Worm (Caenorhabditis elegans) whole organism, young adult: Measurements from ENCODE around the gene acaa-2.
A peak's percentile ranks its signal among the peaks of the same experiment; 100 is the strongest.

ENCODE experiments used
- B0019.2 ChIP-seq: fragments of 200-800 bp; sonication (Bioruptor generic); conservative IDR thresholded peaks from 2 replicates; pipeline ENCODE4 v1.3.6; 2022; ENCODE audit warnings: missing genetic modification reagents, missing genetic modification characterization, missing compliant biosample characterization
- D2030.7 ChIP-seq: fragments of 200-800 bp; sonication (Bioruptor generic); IDR thresholded peaks from 2 replicates; pipeline ENCODE4 v1.3.6; 2022; ENCODE audit warnings: missing genetic modification reagents, missing genetic modification characterization, missing compliant biosample characterization
- F49E8.2 ChIP-seq: sonication (generic microtip); optimal IDR thresholded peaks from 3 replicates; lab custom pipeline; 2017; ENCODE audit warnings: missing genetic modification characterization, mild to moderate bottlenecking, missing compliant biosample characterization, antibody characterized with exemption, moderate library complexity; ENCODE audit not compliant: insufficient read depth
- K11D2.4 ChIP-seq: fragments of 200-800 bp; sonication (Bioruptor generic); IDR thresholded peaks from 2 replicates; pipeline ENCODE4 v1.3.6; 2022; ENCODE audit warnings: missing genetic modification reagents, missing genetic modification characterization, missing compliant biosample characterization
- Y53G8AR.9 ChIP-seq: fragments of 200-800 bp; sonication (Bioruptor generic); conservative IDR thresholded peaks from 2 replicates; pipeline ENCODE4 v1.3.6; 2022; ENCODE audit warnings: missing genetic modification reagents, missing genetic modification characterization, missing compliant biosample characterization
- Y67H2A.10 ChIP-seq: fragments of 200-800 bp; sonication (Bioruptor generic); conservative IDR thresholded peaks from 2 replicates; pipeline ENCODE4 v1.3.6; 2022; ENCODE audit warnings: missing genetic modification reagents, missing genetic modification characterization, missing compliant biosample characterization
- Y79H2A.3 ChIP-seq: fragments of 200-800 bp; sonication (Bioruptor generic); conservative IDR thresholded peaks from 2 replicates; pipeline ENCODE4 v1.3.6; 2022; ENCODE audit warnings: missing genetic modification reagents, missing genetic modification characterization, missing compliant biosample characterization
- athp-1 ChIP-seq: sonication (generic microtip); optimal IDR thresholded peaks from 2 replicates; lab custom pipeline; 2017; ENCODE audit warnings: mild to moderate bottlenecking, missing genetic modification characterization, missing compliant biosample characterization
- attf-3 ChIP-seq: fragments of 200-800 bp; sonication (Bioruptor generic); conservative IDR thresholded peaks from 2 replicates; pipeline ENCODE4 v1.3.6; 2022; ENCODE audit warnings: missing genetic modification reagents, missing genetic modification characterization, missing compliant biosample characterization
- attf-5 ChIP-seq: fragments of 200-800 bp; sonication (Bioruptor generic); optimal IDR thresholded peaks from 2 replicates; lab custom pipeline; 2018; ENCODE audit warnings: mild to moderate bottlenecking, missing genetic modification characterization, missing compliant biosample characterization
- cebp-1 ChIP-seq, 2 experiments: fragments of 200-800 bp in 1 of 2; sonication (Bioruptor generic) in 1 of 2; sonication (generic microtip) in 1 of 2; IDR thresholded peaks in 1 of 2; optimal IDR thresholded peaks in 1 of 2; 2 replicates each; pipeline versions ENCODE4 v1.3.6 to Lab custom; 2017 to 2022; ENCODE audit warnings: missing compliant biosample characterization in 2 of 2, missing genetic modification characterization in 2 of 2, mild to moderate bottlenecking in 1 of 2, missing genetic modification reagents in 1 of 2, moderate library complexity in 1 of 2
- cebp-2 ChIP-seq: fragments of 200-800 bp; sonication (Bioruptor generic); IDR thresholded peaks from 2 replicates; pipeline ENCODE4 v1.3.6; 2022; ENCODE audit warnings: missing genetic modification characterization, missing compliant biosample characterization
- ceh-100 ChIP-seq: fragments of 200-800 bp; sonication (Bioruptor generic); IDR thresholded peaks from 2 replicates; pipeline ENCODE4 v1.3.6; 2022; ENCODE audit warnings: missing genetic modification reagents, missing genetic modification characterization, missing compliant biosample characterization
- ceh-40 ChIP-seq: fragments of 200-800 bp; sonication (Bioruptor generic); IDR thresholded peaks from 2 replicates; pipeline ENCODE4 v1.3.6; 2022; ENCODE audit warnings: missing genetic modification characterization, missing compliant biosample characterization
- ceh-58 ChIP-seq: fragments of 200-800 bp; sonication (Bioruptor generic); IDR thresholded peaks from 2 replicates; pipeline ENCODE4 v1.3.6; 2022; ENCODE audit warnings: missing genetic modification characterization, missing compliant biosample characterization
- ceh-91 ChIP-seq: fragments of 200-800 bp; sonication (Bioruptor generic); IDR thresholded peaks from 2 replicates; pipeline ENCODE4 v1.3.6; 2022; ENCODE audit warnings: missing genetic modification reagents, missing genetic modification characterization, missing compliant biosample characterization
- dox-1 ChIP-seq: fragments of 200-800 bp; sonication (Bioruptor generic); IDR thresholded peaks from 2 replicates; pipeline ENCODE4 v1.3.6; 2022; ENCODE audit warnings: missing genetic modification reagents, missing genetic modification characterization, missing compliant biosample characterization
- efl-1 ChIP-seq: fragments of 150-350 bp; optimal IDR thresholded peaks from 2 replicates; lab custom pipeline; 2014; ENCODE audit warnings: missing biosample characterization, missing genetic modification reagents, missing genetic modification characterization
- egl-18 ChIP-seq: fragments of 200-800 bp; sonication (Bioruptor generic); IDR thresholded peaks from 2 replicates; pipeline ENCODE4 v1.3.6; 2022; ENCODE audit warnings: missing genetic modification reagents, missing genetic modification characterization, missing compliant biosample characterization
- egl-44 ChIP-seq: fragments of 200-800 bp; sonication (Bioruptor generic); IDR thresholded peaks from 2 replicates; pipeline ENCODE4 v1.3.6; 2022; ENCODE audit warnings: missing genetic modification reagents, missing genetic modification characterization, missing compliant biosample characterization
- ekl-4 ChIP-seq: fragments of 200-800 bp; sonication (Bioruptor generic); IDR thresholded peaks from 2 replicates; pipeline ENCODE4 v1.3.6; 2022; ENCODE audit warnings: missing genetic modification reagents, missing genetic modification characterization, missing compliant biosample characterization
- hmg-1.2 ChIP-seq: fragments of 200-800 bp; sonication (Bioruptor generic); IDR thresholded peaks from 2 replicates; pipeline ENCODE4 v1.3.6; 2022; ENCODE audit warnings: missing genetic modification reagents, missing genetic modification characterization, missing compliant biosample characterization
- let-526 ChIP-seq: fragments of 200-800 bp; sonication (Bioruptor generic); IDR thresholded peaks from 2 replicates; pipeline ENCODE4 v1.3.6; 2022; ENCODE audit warnings: missing genetic modification reagents, missing genetic modification characterization, missing compliant biosample characterization
- let-607 ChIP-seq, 2 experiments: fragments of 200-800 bp in 1 of 2; sonication (Bioruptor generic) in 1 of 2; sonication (generic microtip) in 1 of 2; optimal IDR thresholded peaks; 2 replicates each; lab custom pipeline; 2016 to 2018; ENCODE audit warnings: mild to moderate bottlenecking in 2 of 2, missing compliant biosample characterization in 2 of 2, missing genetic modification characterization in 2 of 2, moderate library complexity in 2 of 2, missing genotype in 1 of 2
- lin-26 ChIP-seq: fragments of 200-800 bp; sonication (Bioruptor generic); IDR thresholded peaks from 2 replicates; pipeline ENCODE4 v1.3.6; 2022; ENCODE audit warnings: missing genetic modification reagents, missing genetic modification characterization, missing compliant biosample characterization
- lin-35 ChIP-seq, 3 experiments: fragments of 150-350 bp in 2 of 3; sonication (generic microtip) in 1 of 3; optimal IDR thresholded peaks; 2 replicates each; lab custom pipeline; 2014 to 2018; ENCODE audit warnings: missing biosample characterization in 3 of 3, missing genetic modification characterization in 3 of 3, missing genetic modification reagents in 3 of 3
- lin-40 ChIP-seq: sonication (generic microtip); optimal IDR thresholded peaks from 2 replicates; lab custom pipeline; 2016; ENCODE audit warnings: missing genetic modification characterization, mild to moderate bottlenecking, missing compliant biosample characterization, missing genotype, missing genetic modification reagents
- lin-54 ChIP-seq: fragments of 200-800 bp; sonication (Bioruptor generic); optimal IDR thresholded peaks from 2 replicates; lab custom pipeline; 2018; ENCODE audit warnings: mild to moderate bottlenecking, missing genetic modification characterization, missing compliant biosample characterization
- lsl-1 ChIP-seq: fragments of 200-800 bp; sonication (Bioruptor generic); optimal IDR thresholded peaks from 2 replicates; lab custom pipeline; 2018; ENCODE audit warnings: mild to moderate bottlenecking, missing genetic modification characterization, moderate library complexity, missing compliant biosample characterization
- madf-6 ChIP-seq: fragments of 200-800 bp; sonication (Bioruptor generic); IDR thresholded peaks from 2 replicates; pipeline ENCODE4 v1.3.6; 2022; ENCODE audit warnings: missing genetic modification reagents, missing genetic modification characterization, missing compliant biosample characterization
- mcd-1 ChIP-seq: fragments of 200-800 bp; sonication (Bioruptor generic); IDR thresholded peaks from 2 replicates; pipeline ENCODE4 v1.3.6; 2022; ENCODE audit warnings: missing genetic modification reagents, missing genetic modification characterization, missing compliant biosample characterization
- nfyb-1 ChIP-seq: fragments of 200-800 bp; sonication (Bioruptor generic); IDR thresholded peaks from 2 replicates; pipeline ENCODE4 v1.3.6; 2022; ENCODE audit warnings: missing genetic modification reagents, missing genetic modification characterization, missing compliant biosample characterization
- nhr-80 ChIP-seq: sonication (generic microtip); optimal IDR thresholded peaks from 2 replicates; lab custom pipeline; 2016; ENCODE audit warnings: missing genetic modification characterization, missing compliant biosample characterization
- pbrm-1 ChIP-seq: fragments of 200-800 bp; sonication (Bioruptor generic); IDR thresholded peaks from 2 replicates; pipeline ENCODE4 v1.3.6; 2022; ENCODE audit warnings: missing genetic modification reagents, missing genetic modification characterization, missing compliant biosample characterization
- snpc-1.3 ChIP-seq: sonication (generic microtip); optimal IDR thresholded peaks from 2 replicates; lab custom pipeline; 2017; ENCODE audit warnings: missing genetic modification characterization, mild to moderate bottlenecking, missing compliant biosample characterization, antibody characterized with exemption, moderate library complexity, missing genotype, missing genetic modification reagents; ENCODE audit not compliant: insufficient read depth
- snpc-3.4 ChIP-seq: sonication (generic microtip); optimal IDR thresholded peaks from 2 replicates; lab custom pipeline; 2017; ENCODE audit warnings: missing genetic modification characterization, mild to moderate bottlenecking, missing compliant biosample characterization, antibody characterized with exemption, moderate library complexity, missing genotype, missing genetic modification reagents
- snpc-4 ChIP-seq, 5 experiments: fragments of 150-350 bp in 1 of 5; sonication (generic microtip) in 4 of 5; optimal IDR thresholded peaks; 2 replicates each; lab custom pipeline; 2014 to 2018; ENCODE audit warnings: missing genetic modification characterization in 5 of 5, missing biosample characterization in 3 of 5, antibody characterized with exemption in 2 of 5, mild to moderate bottlenecking in 2 of 5, missing compliant biosample characterization in 2 of 5, missing genotype in 2 of 5, moderate library complexity in 2 of 5, missing genetic modification reagents in 1 of 5
- ztf-18 ChIP-seq: sonication (generic microtip); optimal IDR thresholded peaks from 2 replicates; lab custom pipeline; 2016; ENCODE audit warnings: missing genotype, mild to moderate bottlenecking, missing genetic modification characterization, missing compliant biosample characterization
- ztf-25 ChIP-seq: fragments of 200-800 bp; sonication (Bioruptor generic); IDR thresholded peaks from 2 replicates; pipeline ENCODE4 v1.3.6; 2022; ENCODE audit warnings: missing genetic modification reagents, missing genetic modification characterization, missing compliant biosample characterization
- ztf-28 ChIP-seq: fragments of 200-800 bp; sonication (Bioruptor generic); IDR thresholded peaks from 2 replicates; pipeline ENCODE4 v1.3.6; 2022; ENCODE audit warnings: missing genetic modification reagents, missing genetic modification characterization, missing compliant biosample characterization

acaa-2 gene

ce11 chrIII:13344538-13345136 lies at the start of gene acaa-2:
Gene acaa-2, plus strand, starts transcription at chrIII:13344937.
- TF ChIP-seq lin-40 (tag; lab: Kevin White, UChicago) (peak; percentile 12), athp-1 (tag; lab: Kevin White, UChicago) (no peak), attf-3 (no peak), madf-6 (peak; percentile 61; the same call in 1 of the 2 replicates), F49E8.2 (tag; lab: Kevin White, UChicago) (peak; percentile 24), snpc-3.4 (tag; lab: Kevin White, UChicago) (peak; percentile 41), efl-1 (GFP tag; lab: Kevin White, UChicago) (peak; percentile 54), lsl-1 (GFP tag; lab: Kevin White, UChicago) (peak; percentile 24), ceh-58 (GFP tag; lab: Robert Waterston, UW) (no peak), hmg-1.2 (peak; percentile 26; the same call in 1 of the 2 replicates), pbrm-1 (GFP tag; lab: Robert Waterston, UW) (peak; percentile 9; the same call in 1 of the 2 replicates), attf-5 (GFP tag; lab: Kevin White, UChicago) (peak; percentile 35), snpc-4 (GFP tag; optimal IDR thresholded peaks at IDR 0.05; lab: Kevin White, UChicago) (no peak), snpc-4 (tag; optimal IDR thresholded peaks at IDR 0.05; lab: Kevin White, UChicago) (peak in 2 of 4 experiments; percentile 13 to 18), ztf-18 (tag; lab: Kevin White, UChicago) (peak; percentile 30), ceh-40 (GFP tag; lab: Robert Waterston, UW) (0 out of 2 replicates have a peak, but pooled peaks have one; percentile 7), ekl-4 (GFP tag; lab: Robert Waterston, UW) (no peak), cebp-2 (0 out of 2 replicates have a peak, but pooled peaks have one; percentile 18), nhr-80 (tag; lab: Kevin White, UChicago) (peak; percentile 37), cebp-1 (GFP tag; IDR thresholded peaks at IDR 0.05; lab: Robert Waterston, UW) (no peak), cebp-1 (tag; optimal IDR thresholded peaks at IDR 0.05; lab: Kevin White, UChicago) (peak; percentile 15)

DNA sequence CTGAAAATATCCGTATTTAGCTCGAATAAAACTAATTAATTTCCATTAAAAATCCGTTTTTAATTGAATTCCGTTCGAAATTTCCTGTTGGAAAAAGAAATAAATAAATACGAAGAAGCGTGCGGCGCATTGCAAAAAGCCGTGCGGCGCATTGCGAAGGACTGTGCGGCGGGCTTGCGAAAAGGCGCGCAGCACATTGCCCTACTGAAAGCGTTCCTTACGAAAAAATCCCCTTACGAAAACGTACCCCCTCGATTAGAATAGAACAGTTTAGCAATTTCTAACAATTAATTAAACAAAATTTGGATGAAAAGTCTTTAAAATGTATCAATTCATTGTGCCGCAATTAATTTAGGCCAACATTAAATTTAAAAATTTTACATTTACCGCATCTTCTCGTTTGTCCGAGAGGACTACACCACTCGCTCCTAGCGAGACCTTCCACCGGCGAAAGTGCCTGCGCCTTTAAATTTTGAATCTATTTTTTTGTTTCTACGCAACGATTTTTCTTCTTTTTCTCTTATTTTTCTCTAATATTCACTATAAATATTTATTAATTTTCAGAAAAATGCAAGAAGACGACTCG lies 48.4 kb upstream of the acaa-2 start, which contains the start of gene npp-18:
Gene npp-18 (plus strand): TSS at position 565 of the 586 bp plus-strand sequence.
- TF ChIP-seq Y67H2A.10 (GFP tag; lab: Robert Waterston, UW), result peak; percentile 79
- TF ChIP-seq Y79H2A.3 (GFP tag; lab: Robert Waterston, UW), result peak; percentile 71; the same call in 1 of the 2 replicates
- TF ChIP-seq egl-44 (GFP tag; lab: Robert Waterston, UW), result 0 out of 2 replicates have a peak, but pooled peaks have one; percentile 36
- 0 out of 2 replicates have a peak, but pooled peaks have one; percentile 30 for TF ChIP-seq egl-18
- TF ChIP-seq let-526 (GFP tag; lab: Robert Waterston, UW), result 0 out of 2 replicates have a peak, but pooled peaks have one; percentile 31
- TF ChIP-seq ceh-40 (GFP tag; lab: Robert Waterston, UW), result 0 out of 2 replicates have a peak, but pooled peaks have one; percentile 26
- peak; percentile 21 for TF ChIP-seq snpc-1.3
- TF ChIP-seq ceh-100 (GFP tag; lab: Robert Waterston, UW), result peak; percentile 78
- peak; percentile 82 for TF ChIP-seq nfyb-1 (GFP tag; lab: Robert Waterston, UW)
- peak; percentile 66 for TF ChIP-seq hmg-1.2
- TF ChIP-seq lin-54 (GFP tag; lab: Kevin White, UChicago), result peak; percentile 59
- 0 out of 2 replicates have a peak, but pooled peaks have one; percentile 35 for TF ChIP-seq ztf-28 (GFP tag; lab: Robert Waterston, UW)
- 0 out of 2 replicates have a peak, but pooled peaks have one; percentile 35 for TF ChIP-seq B0019.2
- TF ChIP-seq Y53G8AR.9, result peak; percentile 88
- TF ChIP-seq dox-1 (GFP tag; lab: Robert Waterston, UW), result peak; percentile 93
- TF ChIP-seq ekl-4 (GFP tag; lab: Robert Waterston, UW), result peak; percentile 70
- TF ChIP-seq madf-6, result peak; percentile 66
- peak in 1 of 3 experiments; percentile 81 for TF ChIP-seq lin-35 (GFP tag; optimal IDR thresholded peaks at IDR 0.05; lab: Kevin White, UChicago)
- TF ChIP-seq let-607 (tag; optimal IDR thresholded peaks at IDR 0.05; lab: Kevin White, UChicago), result peak in 1 of 2 experiments; percentile 10
- TF ChIP-seq lin-40 (tag; lab: Kevin White, UChicago), result peak; percentile 49
- peak; percentile 1 for TF ChIP-seq snpc-3.4 (tag; lab: Kevin White, UChicago)
- peak; percentile 54; the same call in 1 of the 2 replicates for TF ChIP-seq ceh-91 (GFP tag; lab: Robert Waterston, UW)
- peak; percentile 15 for TF ChIP-seq lsl-1 (GFP tag; lab: Kevin White, UChicago)
- TF ChIP-seq efl-1 (GFP tag; lab: Kevin White, UChicago), result peak; percentile 43
- TF ChIP-seq K11D2.4 (GFP tag; lab: Robert Waterston, UW), result peak; percentile 83
- TF ChIP-seq mcd-1 (GFP tag; lab: Robert Waterston, UW), result peak; percentile 84
- TF ChIP-seq D2030.7, result peak; percentile 44
- peak; percentile 75; the same call in 1 of the 2 replicates for TF ChIP-seq ztf-25 (GFP tag; lab: Robert Waterston, UW)
- TF ChIP-seq lin-26 (GFP tag; lab: Robert Waterston, UW), result peak; percentile 65
